Fruit fly (Drosophila melanogaster): ENCODE results near the gene CG31997.

The CG31997 gene

dm6 chr4:131958-132623, 23.8 kb downstream of the CG31997 start, which contains the start of gene anne:
TSS of gene anne (plus strand) at chr4:132220.
- TF ChIP-seq CG17801 (GFP tag; optimal IDR thresholded peaks at IDR 0.05; ENCODE audit: partially characterized antibody), result peak; percentile 2

- no peak for TF ChIP-seq CG17801 (GFP tag; optimal IDR thresholded peaks at IDR 0.05; ENCODE audit: partially characterized antibody)
Measured at dm6 chr4:130990-131389, 24.9 kb downstream of the CG31997 start.

dm6 chr4:130558-130957, 25.3 kb downstream of the CG31997 start:
- TF ChIP-seq CG17801 (GFP tag; optimal IDR thresholded peaks at IDR 0.05; ENCODE audit: partially characterized antibody), result no peak

dm6 chr4:129644-130272, 26.1 kb downstream of the CG31997 start, which contains the start of gene Ank:
TSS of gene Ank (minus strand) at chr4:129849.
- TF ChIP-seq CG17801 (GFP tag; optimal IDR thresholded peaks at IDR 0.05; ENCODE audit: partially characterized antibody), result no peak

- no peak for TF ChIP-seq CG17801 (GFP tag; optimal IDR thresholded peaks at IDR 0.05; ENCODE audit: partially characterized antibody)
Measured at dm6 chr4:128884-129457, 26.9 kb downstream of the CG31997 start.

All from ovary, adult (tissue).